Worm (Caenorhabditis elegans): ENCODE data around the gene ddp-1.

- TF ChIP-seq lag-1 (GFP tag; IDR thresholded peaks at IDR 0.05) (no peak), ztf-3 (GFP tag; optimal IDR thresholded peaks at IDR 0.05) (no peak), K11D2.4 (GFP tag; IDR thresholded peaks at IDR 0.05) (no peak), Y53F4B.3 (GFP tag; IDR thresholded peaks at IDR 0.05) (no peak), F37B4.10 (GFP tag; IDR thresholded peaks at IDR 0.05) (no peak), ama-1 (optimal IDR thresholded peaks at IDR 0.05) (no peak), ama-1 (GFP tag; optimal IDR thresholded peaks at IDR 0.05) (no peak), snpc-4 (GFP tag; optimal IDR thresholded peaks at IDR 0.05) (no peak), snpc-4 (tag; optimal IDR thresholded peaks at IDR 0.05) (no peak), pha-4 (tag; optimal IDR thresholded peaks at IDR 0.05) (no peak), dpff-1 (tag; optimal IDR thresholded peaks at IDR 0.05) (no peak), lsl-1 (GFP tag; optimal IDR thresholded peaks at IDR 0.05) (peak; percentile 59), lsy-27 (tag; optimal IDR thresholded peaks at IDR 0.05; ENCODE audit: borderline replicate concordance, insufficient read depth) (no peak), lin-35 (GFP tag; optimal IDR thresholded peaks at IDR 0.05) (no peak), nhr-120 (GFP tag; IDR thresholded peaks at IDR 0.05) (no peak)
Observed at ce11 chrIII:1877189-1877588, 17.5 kb downstream of the ddp-1 start.
